Worm (Caenorhabditis elegans) whole organism, mixed stage, embryonic: Measurements from ENCODE around the gene srh-131.

Experiments used
- blmp-1 ChIP-seq: fragments of 150-350 bp; optimal IDR thresholded peaks from 2 replicates; lab custom pipeline; 2014; ENCODE audit warnings: missing biosample characterization, missing genetic modification characterization
- elt-1 ChIP-seq: sonication (generic microtip); optimal IDR thresholded peaks from 2 replicates; lab custom pipeline; 2017; ENCODE audit warnings: missing genetic modification characterization, mild to moderate bottlenecking, missing compliant biosample characterization, antibody characterized with exemption, moderate library complexity, borderline replicate concordance; ENCODE audit not compliant: insufficient read depth
- elt-3 ChIP-seq: fragments of 150-350 bp; optimal IDR thresholded peaks from 2 replicates; lab custom pipeline; 2014; ENCODE audit warnings: missing biosample characterization, missing genetic modification characterization
- nhr-2 ChIP-seq: fragments of 150-350 bp; optimal IDR thresholded peaks from 2 replicates; lab custom pipeline; 2014; ENCODE audit warnings: missing biosample characterization, missing genetic modification characterization
- nhr-28 ChIP-seq: fragments of 150-350 bp; optimal IDR thresholded peaks from 2 replicates; lab custom pipeline; 2014; ENCODE audit warnings: missing biosample characterization, missing genetic modification characterization
- pha-4 ChIP-seq: fragments of 150-350 bp; optimal IDR thresholded peaks from 2 replicates; lab custom pipeline; 2018; ENCODE audit warnings: missing biosample characterization, missing genetic modification reagents, missing genetic modification characterization
- snpc-4 ChIP-seq: fragments of 150-350 bp; optimal IDR thresholded peaks from 2 replicates; lab custom pipeline; 2014; ENCODE audit warnings: missing biosample characterization, missing genetic modification characterization
- unc-120 ChIP-seq: sonication (generic microtip); optimal IDR thresholded peaks from 2 replicates; lab custom pipeline; 2017; ENCODE audit warnings: missing genetic modification characterization, missing compliant biosample characterization; ENCODE audit not compliant: poor library complexity, severe bottlenecking
- unc-39 ChIP-seq: fragments of 150-350 bp; optimal IDR thresholded peaks from 2 replicates; lab custom pipeline; 2014; ENCODE audit warnings: missing biosample characterization, missing genetic modification characterization
- ztf-11 ChIP-seq: fragments of 150-350 bp; optimal IDR thresholded peaks from 2 replicates; lab custom pipeline; 2014; ENCODE audit warnings: missing biosample characterization, missing genetic modification characterization

DNA sequence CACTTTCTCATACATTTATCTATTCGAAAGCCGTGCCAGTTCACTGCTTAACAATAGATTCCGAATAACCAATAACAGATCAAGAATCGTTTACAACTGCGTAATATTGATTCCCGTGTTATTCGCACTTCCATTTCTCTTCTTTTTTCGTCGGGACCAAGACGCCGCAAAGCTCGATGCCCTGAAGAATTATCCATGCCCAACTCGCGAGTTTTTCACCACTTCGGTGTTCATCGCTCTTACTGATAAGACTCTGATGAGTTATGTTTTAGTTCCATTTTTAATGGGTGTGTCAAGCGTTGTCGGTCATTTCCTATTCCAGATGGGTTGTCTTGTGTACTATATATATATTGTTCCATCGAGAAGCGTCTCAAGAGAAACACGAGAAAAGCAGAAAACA lies 32.0 kb upstream of the srh-131 start:
- TF ChIP-seq blmp-1 (no peak), unc-120 (no peak), ztf-11 (tag; lab: Kevin White, UChicago) (no peak), unc-39 (no peak), pha-4 (tag; lab: Kevin White, UChicago) (no peak), nhr-28 (tag; lab: Kevin White, UChicago) (no peak), elt-3 (tag; lab: Kevin White, UChicago) (no peak), snpc-4 (no peak), nhr-2 (tag; lab: Kevin White, UChicago) (no peak), elt-1 (no peak)
